Fruit fly (Drosophila melanogaster): ENCODE measurements around the gene CG17819.

DNA sequence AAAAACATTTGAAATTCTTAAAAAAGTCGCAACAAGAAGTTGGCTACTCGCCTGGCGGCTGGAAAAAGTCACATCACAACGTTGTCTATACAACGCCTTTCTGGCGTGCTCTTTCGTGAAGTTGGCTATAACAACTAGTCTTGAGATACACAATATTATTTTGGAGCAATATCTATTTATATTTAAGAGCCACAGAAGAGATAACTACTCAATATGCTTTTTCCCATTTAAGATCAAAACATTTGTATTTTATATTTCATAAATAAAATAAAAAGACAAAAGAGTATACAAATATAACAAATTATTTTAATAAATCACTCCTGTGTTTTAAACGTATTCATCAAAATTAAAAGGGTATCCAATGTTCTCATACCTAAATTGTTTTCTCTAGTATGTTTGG lies 21.5 kb upstream of the CG17819 start:
- TF ChIP-seq CG8478 (optimal IDR thresholded peaks at IDR 0.05) (no peak), CTCF (optimal IDR thresholded peaks at IDR 0.05) (no peak)

Measured in S2 (cell line).